Worm (Caenorhabditis elegans) whole organism, L4/young adult: ENCODE data around the gene lst-6.

Experiments used
- W03F9.2 ChIP-seq: fragments of 150-350 bp; optimal IDR thresholded peaks from 2 replicates; lab custom pipeline; 2014; ENCODE audit warnings: missing biosample characterization, missing genetic modification characterization
- dao-5 ChIP-seq: sonication (generic microtip); optimal IDR thresholded peaks from 2 replicates; lab custom pipeline; 2016; ENCODE audit warnings: missing genotype, missing genetic modification characterization, moderate library complexity, missing compliant biosample characterization
- him-1 ChIP-seq: sonication (generic microtip); optimal IDR thresholded peaks from 2 replicates; lab custom pipeline; 2016; ENCODE audit warnings: missing genotype, missing genetic modification reagents, missing genetic modification characterization, missing compliant biosample characterization

- TF ChIP-seq him-1 (tag; lab: Kevin White, UChicago) (no peak), W03F9.2 (no peak), dao-5 (tag; lab: Kevin White, UChicago) (no peak)
Observed at ce11 chrII:7037659-7038342, 15.5 kb upstream of the lst-6 start, which contains the start of gene cin-4.
